Worm (Caenorhabditis elegans) whole organism, late embryonic: ENCODE measurements around the gene srd-47.

Experiments
- C38D4.7 ChIP-seq: fragments of 200-800 bp; sonication (Bioruptor generic); optimal IDR thresholded peaks from 2 replicates; lab custom pipeline; 2018; ENCODE audit warnings: mild to moderate bottlenecking, missing genetic modification characterization, moderate library complexity, missing compliant biosample characterization
- K02D7.2 ChIP-seq: sonication (generic microtip); optimal IDR thresholded peaks from 2 replicates; lab custom pipeline; 2017; ENCODE audit warnings: mild to moderate bottlenecking, missing genetic modification characterization, missing compliant biosample characterization
- Y22D7AL.16 ChIP-seq: sonication (generic microtip); optimal IDR thresholded peaks from 2 replicates; lab custom pipeline; 2016; ENCODE audit warnings: missing genetic modification characterization, missing compliant biosample characterization
- ahr-1 ChIP-seq: sonication (generic microtip); optimal IDR thresholded peaks from 2 replicates; lab custom pipeline; 2016; ENCODE audit warnings: missing genetic modification characterization, missing compliant biosample characterization
- ceh-19 ChIP-seq: fragments of 200-800 bp; sonication (Bioruptor generic); optimal IDR thresholded peaks from 2 replicates; lab custom pipeline; 2018; ENCODE audit warnings: mild to moderate bottlenecking, missing genetic modification characterization, missing compliant biosample characterization
- ceh-2 ChIP-seq: sonication (generic microtip); optimal IDR thresholded peaks from 2 replicates; lab custom pipeline; 2016; ENCODE audit warnings: missing genotype, missing genetic modification characterization, missing compliant biosample characterization
- ceh-22 ChIP-seq: sonication (generic microtip); optimal IDR thresholded peaks from 2 replicates; lab custom pipeline; 2017; ENCODE audit warnings: missing biosample characterization, missing genetic modification characterization
- ceh-30 ChIP-seq: fragments of 150-350 bp; optimal IDR thresholded peaks from 2 replicates; lab custom pipeline; 2014; ENCODE audit warnings: missing biosample characterization, missing genetic modification characterization
- ceh-31 ChIP-seq: sonication (generic microtip); optimal IDR thresholded peaks from 2 replicates; lab custom pipeline; 2016; ENCODE audit warnings: missing genetic modification characterization, missing compliant biosample characterization
- che-1 ChIP-seq: sonication (generic microtip); optimal IDR thresholded peaks from 2 replicates; lab custom pipeline; 2016; ENCODE audit warnings: mild to moderate bottlenecking, missing genetic modification characterization, missing compliant biosample characterization
- dmd-4 ChIP-seq: sonication (generic microtip); optimal IDR thresholded peaks from 2 replicates; lab custom pipeline; 2016; ENCODE audit warnings: borderline replicate concordance, missing genetic modification characterization, missing compliant biosample characterization
- elt-2 ChIP-seq: sonication (generic microtip); optimal IDR thresholded peaks from 2 replicates; lab custom pipeline; 2016; ENCODE audit warnings: missing genetic modification reagents, missing genetic modification characterization, missing compliant biosample characterization
- ets-4 ChIP-seq: sonication (generic microtip); optimal IDR thresholded peaks from 2 replicates; lab custom pipeline; 2016; ENCODE audit warnings: missing genetic modification characterization, missing compliant biosample characterization
- gmeb-2 ChIP-seq: sonication (generic microtip); optimal IDR thresholded peaks from 2 replicates; lab custom pipeline; 2016; ENCODE audit warnings: missing genetic modification characterization, inconsistent platforms, missing compliant biosample characterization
- hlh-13 ChIP-seq: fragments of 200-800 bp; sonication (Bioruptor generic); optimal IDR thresholded peaks from 2 replicates; lab custom pipeline; 2018; ENCODE audit warnings: mild to moderate bottlenecking, missing genetic modification characterization, missing compliant biosample characterization
- hlh-15 ChIP-seq: sonication (generic microtip); optimal IDR thresholded peaks from 2 replicates; lab custom pipeline; 2016; ENCODE audit warnings: missing genetic modification characterization, missing compliant biosample characterization
- hlh-8 ChIP-seq: sonication (generic microtip); optimal IDR thresholded peaks from 2 replicates; lab custom pipeline; 2016; ENCODE audit warnings: missing genotype, missing genetic modification characterization, missing compliant biosample characterization
- lim-6 ChIP-seq: sonication (generic microtip); optimal IDR thresholded peaks from 2 replicates; lab custom pipeline; 2016; ENCODE audit warnings: missing genetic modification characterization, missing compliant biosample characterization
- lin-11 ChIP-seq: fragments of 200-800 bp; sonication (Bioruptor generic); optimal IDR thresholded peaks from 2 replicates; lab custom pipeline; 2018; ENCODE audit warnings: mild to moderate bottlenecking, missing genetic modification characterization, missing compliant biosample characterization
- madf-2 ChIP-seq: sonication (generic microtip); optimal IDR thresholded peaks from 2 replicates; lab custom pipeline; 2017; ENCODE audit warnings: missing genetic modification characterization, missing compliant biosample characterization
- mec-3 ChIP-seq: sonication (generic microtip); optimal IDR thresholded peaks from 2 replicates; lab custom pipeline; 2016; ENCODE audit warnings: borderline replicate concordance, missing genetic modification characterization, missing compliant biosample characterization
- nhr-11 ChIP-seq: fragments of 150-350 bp; optimal IDR thresholded peaks from 2 replicates; lab custom pipeline; 2014; ENCODE audit warnings: missing biosample characterization, missing genetic modification characterization
- nhr-232 ChIP-seq: sonication (generic microtip); optimal IDR thresholded peaks from 2 replicates; lab custom pipeline; 2016; ENCODE audit warnings: missing genetic modification characterization, missing compliant biosample characterization
- npax-4 ChIP-seq: sonication (generic microtip); optimal IDR thresholded peaks from 2 replicates; lab custom pipeline; 2016; ENCODE audit warnings: missing genetic modification characterization, missing compliant biosample characterization
- pag-3 ChIP-seq: sonication (generic microtip); optimal IDR thresholded peaks from 2 replicates; lab custom pipeline; 2016; ENCODE audit warnings: missing compliant biosample characterization, missing genetic modification characterization, borderline replicate concordance
- pat-9 ChIP-seq: fragments of 200-800 bp; sonication (Bioruptor generic); optimal IDR thresholded peaks from 2 replicates; lab custom pipeline; 2018; ENCODE audit warnings: mild to moderate bottlenecking, missing genetic modification characterization, moderate library complexity, missing compliant biosample characterization
- pax-1 ChIP-seq: fragments of 150-350 bp; optimal IDR thresholded peaks from 2 replicates; lab custom pipeline; 2014; ENCODE audit warnings: missing biosample characterization, missing genetic modification characterization
- pha-2 ChIP-seq: sonication (generic microtip); optimal IDR thresholded peaks from 2 replicates; lab custom pipeline; 2017; ENCODE audit warnings: mild to moderate bottlenecking, missing genetic modification characterization, missing compliant biosample characterization
- pqm-1 ChIP-seq: sonication (generic microtip); optimal IDR thresholded peaks from 2 replicates; lab custom pipeline; 2016; ENCODE audit warnings: missing genetic modification characterization, missing compliant biosample characterization
- ref-2 ChIP-seq: sonication (generic microtip); optimal IDR thresholded peaks from 2 replicates; lab custom pipeline; 2016; ENCODE audit warnings: missing genetic modification characterization, missing compliant biosample characterization
- sdc-2 ChIP-seq: sonication (generic microtip); optimal IDR thresholded peaks from 2 replicates; lab custom pipeline; 2016; ENCODE audit warnings: missing genotype, missing genetic modification characterization, missing compliant biosample characterization
- syd-9 ChIP-seq: sonication (generic microtip); optimal IDR thresholded peaks from 2 replicates; lab custom pipeline; 2016; ENCODE audit warnings: mild to moderate bottlenecking, missing genetic modification characterization, moderate library complexity, missing compliant biosample characterization
- tbx-2 ChIP-seq: sonication (generic microtip); optimal IDR thresholded peaks from 2 replicates; lab custom pipeline; 2016; ENCODE audit warnings: missing genetic modification characterization, missing compliant biosample characterization
- tbx-7 ChIP-seq: sonication (generic microtip); optimal IDR thresholded peaks from 2 replicates; lab custom pipeline; 2016; ENCODE audit warnings: missing genotype, missing genetic modification characterization, missing compliant biosample characterization
- ttx-3 ChIP-seq: sonication (generic microtip); optimal IDR thresholded peaks from 2 replicates; lab custom pipeline; 2016; ENCODE audit warnings: missing genetic modification reagents, missing genetic modification characterization, missing compliant biosample characterization
- unc-3 ChIP-seq, 2 experiments: fragments of 200-800 bp in 1 of 2; sonication (Bioruptor generic) in 1 of 2; sonication (generic microtip) in 1 of 2; conservative IDR thresholded peaks in 1 of 2; optimal IDR thresholded peaks in 1 of 2; 2 replicates each; pipeline versions ENCODE4 v1.3.6 to Lab custom; 2016 to 2022; ENCODE audit warnings: missing compliant biosample characterization in 2 of 2, missing genetic modification characterization in 2 of 2, missing genetic modification reagents in 1 of 2
- unc-42 ChIP-seq: sonication (generic microtip); optimal IDR thresholded peaks from 2 replicates; lab custom pipeline; 2016; ENCODE audit warnings: missing genotype, missing genetic modification characterization, missing compliant biosample characterization
- unc-55 ChIP-seq: sonication (generic microtip); optimal IDR thresholded peaks from 2 replicates; lab custom pipeline; 2017; ENCODE audit warnings: missing biosample characterization, missing genetic modification reagents, missing genetic modification characterization

The srd-47 gene

DNA sequence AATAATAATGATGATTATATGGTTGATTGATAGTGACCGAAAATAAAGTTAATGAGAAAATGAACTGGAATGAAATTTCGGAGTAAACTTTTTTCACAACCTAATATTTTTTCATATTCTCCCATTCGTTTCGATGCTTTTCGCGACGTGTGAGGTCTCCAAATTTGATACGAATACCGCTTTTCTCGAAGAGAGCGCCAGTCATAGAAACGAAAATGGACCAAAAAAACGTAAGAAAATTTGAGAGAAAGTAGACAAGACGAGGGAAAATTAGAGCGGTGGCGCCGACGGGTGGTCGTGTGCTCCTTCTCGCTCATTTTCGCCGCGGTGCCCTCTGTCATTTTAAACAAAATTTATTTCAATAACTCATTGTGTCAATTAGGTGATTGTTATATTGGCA, 19.0 kb upstream of the srd-47 start:
- TF ChIP-seq unc-3 (GFP tag; conservative IDR thresholded peaks at IDR 0.05; lab: Robert Waterston, UW) (no peak), unc-3 (tag; optimal IDR thresholded peaks at IDR 0.05; lab: Kevin White, UChicago) (no peak), hlh-15 (tag; lab: Kevin White, UChicago) (no peak), tbx-7 (tag; lab: Kevin White, UChicago) (no peak), tbx-2 (no peak), nhr-11 (no peak), madf-2 (tag; lab: Kevin White, UChicago) (no peak), pat-9 (tag; lab: Kevin White, UChicago) (no peak), mec-3 (tag; lab: Kevin White, UChicago) (no peak), ceh-30 (tag; lab: Kevin White, UChicago) (no peak), sdc-2 (tag; lab: Kevin White, UChicago) (no peak), pqm-1 (tag; lab: Kevin White, UChicago) (no peak), hlh-8 (tag; lab: Kevin White, UChicago) (no peak), gmeb-2 (tag; lab: Kevin White, UChicago) (no peak), syd-9 (no peak), K02D7.2 (tag; lab: Kevin White, UChicago) (no peak), ceh-2 (tag; lab: Kevin White, UChicago) (no peak)

DNA sequence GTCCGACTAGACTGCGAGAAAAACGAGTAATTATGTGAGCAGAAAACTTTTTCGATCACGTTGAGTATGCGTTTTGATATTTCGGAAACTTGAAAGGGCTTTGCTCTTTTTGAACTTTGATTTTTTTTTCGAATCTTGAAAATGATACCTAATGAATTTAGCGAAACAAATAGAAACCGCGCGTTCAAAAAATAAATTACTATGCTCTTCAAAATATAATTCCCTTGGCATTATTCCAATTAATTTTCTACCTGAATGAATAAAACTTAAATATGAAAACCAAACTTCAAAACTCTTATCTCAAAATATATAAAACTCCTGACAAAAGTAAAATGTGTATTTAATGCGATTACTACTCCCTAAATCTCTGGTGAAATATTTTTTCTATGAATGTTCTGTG, 18.2 kb upstream of the srd-47 start, which contains the start of gene xtr-2:
Gene xtr-2, plus strand, starts transcription at position 301 of the 400 bp plus-strand sequence.
- TF ChIP-seq ceh-30 (tag; lab: Kevin White, UChicago) (no peak), ahr-1 (tag; lab: Kevin White, UChicago) (no peak), C38D4.7 (GFP tag; lab: Kevin White, UChicago) (no peak), lim-6 (no peak), pat-9 (tag; lab: Kevin White, UChicago) (no peak), nhr-232 (no peak), hlh-13 (GFP tag; lab: Kevin White, UChicago) (no peak), nhr-11 (no peak), pag-3 (tag; lab: Kevin White, UChicago) (no peak), ets-4 (tag; lab: Kevin White, UChicago) (no peak), unc-55 (no peak), lin-11 (no peak), pha-2 (tag; lab: Kevin White, UChicago) (no peak)

DNA sequence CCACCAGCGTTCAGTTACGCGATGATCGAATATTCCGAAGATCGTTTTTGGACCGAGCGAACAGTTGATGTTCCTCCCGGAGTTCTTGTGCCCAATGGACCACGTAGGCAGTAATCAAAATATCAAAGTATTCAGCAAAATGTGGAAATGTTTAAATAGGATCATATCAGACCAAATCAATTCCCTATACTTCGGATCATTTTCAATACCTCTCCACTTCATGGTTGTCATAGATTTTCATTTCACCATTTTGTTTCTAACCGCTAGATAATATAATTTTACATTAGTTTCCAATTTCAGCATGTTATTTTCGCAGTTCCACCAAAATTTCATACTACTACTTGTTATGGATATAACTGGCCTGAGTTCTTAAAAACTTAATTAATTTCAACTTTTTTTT, 15.9 kb upstream of the srd-47 start:
- TF ChIP-seq che-1 (tag; lab: Kevin White, UChicago) (no peak), tbx-7 (tag; lab: Kevin White, UChicago) (no peak), ceh-31 (tag; lab: Kevin White, UChicago) (no peak), hlh-15 (tag; lab: Kevin White, UChicago) (no peak), mec-3 (tag; lab: Kevin White, UChicago) (no peak), tbx-2 (no peak), ceh-22 (tag; lab: Kevin White, UChicago) (no peak), ref-2 (tag; lab: Kevin White, UChicago) (no peak), ceh-19 (GFP tag; lab: Kevin White, UChicago) (no peak), pax-1 (no peak), dmd-4 (no peak), npax-4 (no peak), unc-42 (tag; lab: Kevin White, UChicago) (no peak), hlh-13 (GFP tag; lab: Kevin White, UChicago) (no peak), sdc-2 (tag; lab: Kevin White, UChicago) (no peak)

DNA sequence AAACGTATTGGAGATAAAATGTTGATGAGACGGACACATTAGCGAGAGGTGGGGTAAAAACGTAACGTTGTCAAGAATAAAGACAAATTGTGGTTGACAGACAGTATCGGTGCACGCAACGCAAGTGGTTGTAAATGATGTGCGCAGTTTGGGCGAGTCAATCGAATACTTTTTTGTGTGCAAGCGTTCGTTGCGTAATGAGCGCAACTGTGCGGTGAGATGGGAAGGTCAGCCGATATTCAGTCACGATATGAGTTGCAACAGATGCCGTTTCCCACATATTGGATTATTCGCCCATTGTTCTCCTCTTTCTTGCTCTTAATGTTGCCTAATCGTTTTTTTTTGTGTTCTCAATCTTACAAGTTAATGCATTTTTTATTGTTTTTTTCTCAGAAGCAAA, 12.7 kb upstream of the srd-47 start, which contains the start of gene ceh-40:
Gene ceh-40, minus strand, starts transcription at position 41 of the 400 bp plus-strand sequence.
- peak; percentile 35 for TF ChIP-seq tbx-2
- no peak for TF ChIP-seq Y22D7AL.16 (tag; lab: Kevin White, UChicago)
- TF ChIP-seq ttx-3 (tag; lab: Kevin White, UChicago): no peak
- peak; percentile 26 for TF ChIP-seq elt-2
- TF ChIP-seq unc-55: peak; percentile 49
